Worm (Caenorhabditis elegans): ENCODE measurements around the gene glb-29.

glb-29 gene

ce11 chrII:11980110-11980509 lies 28.8 kb upstream of the glb-29 start:
- no peak for TF ChIP-seq elt-3 (tag; optimal IDR thresholded peaks at IDR 0.05)
- TF ChIP-seq sem-2 (GFP tag; optimal IDR thresholded peaks at IDR 0.05): no peak
- no peak for TF ChIP-seq M03D4.4 (tag; optimal IDR thresholded peaks at IDR 0.05)
- TF ChIP-seq lin-32 (GFP tag; optimal IDR thresholded peaks at IDR 0.05): no peak
- no peak for TF ChIP-seq cnd-1 (tag; optimal IDR thresholded peaks at IDR 0.05)
- peak; percentile 33 for TF ChIP-seq ham-2 (GFP tag; optimal IDR thresholded peaks at IDR 0.05)
- TF ChIP-seq flh-1 (GFP tag; optimal IDR thresholded peaks at IDR 0.05): no peak
- no peak for TF ChIP-seq mls-2 (tag; optimal IDR thresholded peaks at IDR 0.05)
- peak; percentile 22 for TF ChIP-seq ceh-43 (GFP tag; optimal IDR thresholded peaks at IDR 0.05)
- TF ChIP-seq mab-5 (tag; optimal IDR thresholded peaks at IDR 0.05): no peak
- TF ChIP-seq mep-1 (tag; optimal IDR thresholded peaks at IDR 0.05): peak; percentile 67
- TF ChIP-seq lsy-2 (tag; optimal IDR thresholded peaks at IDR 0.05): peak; percentile 80
- peak; percentile 98 for TF ChIP-seq ces-1 (GFP tag; optimal IDR thresholded peaks at IDR 0.05)
- peak; percentile 55 for TF ChIP-seq sptf-1 (tag; optimal IDR thresholded peaks at IDR 0.05)
- no peak for TF ChIP-seq nhr-76 (tag; optimal IDR thresholded peaks at IDR 0.05)
- no peak for TF ChIP-seq blmp-1 (tag; optimal IDR thresholded peaks at IDR 0.05)
- peak; percentile 43 for TF ChIP-seq nhr-2 (tag; optimal IDR thresholded peaks at IDR 0.05)
- TF ChIP-seq nhr-28 (tag; optimal IDR thresholded peaks at IDR 0.05): no peak
- TF ChIP-seq tbx-8 (GFP tag; optimal IDR thresholded peaks at IDR 0.05): no peak
- peak; percentile 31 for TF ChIP-seq unc-62 (GFP tag; optimal IDR thresholded peaks at IDR 0.05)
- no peak for TF ChIP-seq ceh-83 (GFP tag; optimal IDR thresholded peaks at IDR 0.05)
- no peak for TF ChIP-seq nhr-12 (tag; optimal IDR thresholded peaks at IDR 0.05)
- TF ChIP-seq ceh-39 (tag; optimal IDR thresholded peaks at IDR 0.05): no peak
- TF ChIP-seq lin-13 (tag; optimal IDR thresholded peaks at IDR 0.05): peak; percentile 83
- no peak for TF ChIP-seq ztf-11 (tag; optimal IDR thresholded peaks at IDR 0.05)
- no peak for TF ChIP-seq unc-120 (tag; optimal IDR thresholded peaks at IDR 0.05; ENCODE audit: poor library complexity, severe bottlenecking)
- TF ChIP-seq drap-1 (GFP tag; optimal IDR thresholded peaks at IDR 0.05): no peak
- TF ChIP-seq nhr-237 (tag; optimal IDR thresholded peaks at IDR 0.05): peak; percentile 68
- no peak for TF ChIP-seq snpc-4 (tag; optimal IDR thresholded peaks at IDR 0.05)
- no peak for TF ChIP-seq hlh-1 (tag; optimal IDR thresholded peaks at IDR 0.05)
- no peak for TF ChIP-seq unc-39 (tag; optimal IDR thresholded peaks at IDR 0.05)
- TF ChIP-seq zip-8 (tag; optimal IDR thresholded peaks at IDR 0.05): no peak
- TF ChIP-seq pha-4 (tag; optimal IDR thresholded peaks at IDR 0.05): peak; percentile 60
- TF ChIP-seq bed-3 (GFP tag; optimal IDR thresholded peaks at IDR 0.05): peak; percentile 6
- TF ChIP-seq elt-1 (tag; optimal IDR thresholded peaks at IDR 0.05; ENCODE audit: borderline replicate concordance, insufficient read depth): no peak

ce11 chrII:11988724-11989123 lies 20.1 kb upstream of the glb-29 start, which contains the start of gene Y17G7B.3:
Gene Y17G7B.3, plus strand, starts transcription at chrII:11989024.
- no peak for TF ChIP-seq snpc-4 (tag; optimal IDR thresholded peaks at IDR 0.05)
- no peak for TF ChIP-seq ztf-11 (tag; optimal IDR thresholded peaks at IDR 0.05)
- TF ChIP-seq lsy-2 (tag; optimal IDR thresholded peaks at IDR 0.05): no peak
- no peak for TF ChIP-seq elt-3 (tag; optimal IDR thresholded peaks at IDR 0.05)
- TF ChIP-seq ceh-83 (GFP tag; optimal IDR thresholded peaks at IDR 0.05): no peak
- TF ChIP-seq lin-32 (GFP tag; optimal IDR thresholded peaks at IDR 0.05): no peak
- TF ChIP-seq drap-1 (GFP tag; optimal IDR thresholded peaks at IDR 0.05): no peak
- no peak for TF ChIP-seq mls-2 (tag; optimal IDR thresholded peaks at IDR 0.05)
- TF ChIP-seq M03D4.4 (tag; optimal IDR thresholded peaks at IDR 0.05): no peak
- no peak for TF ChIP-seq unc-120 (tag; optimal IDR thresholded peaks at IDR 0.05; ENCODE audit: poor library complexity, severe bottlenecking)
- no peak for TF ChIP-seq unc-62 (GFP tag; optimal IDR thresholded peaks at IDR 0.05)
- TF ChIP-seq pha-4 (tag; optimal IDR thresholded peaks at IDR 0.05): no peak
- no peak for TF ChIP-seq tbx-8 (GFP tag; optimal IDR thresholded peaks at IDR 0.05)
- TF ChIP-seq nhr-28 (tag; optimal IDR thresholded peaks at IDR 0.05): no peak
- no peak for TF ChIP-seq bed-3 (GFP tag; optimal IDR thresholded peaks at IDR 0.05)
- no peak for TF ChIP-seq flh-1 (GFP tag; optimal IDR thresholded peaks at IDR 0.05)
- no peak for TF ChIP-seq sptf-1 (tag; optimal IDR thresholded peaks at IDR 0.05)
- no peak for TF ChIP-seq elt-1 (tag; optimal IDR thresholded peaks at IDR 0.05; ENCODE audit: borderline replicate concordance, insufficient read depth)
- TF ChIP-seq mep-1 (tag; optimal IDR thresholded peaks at IDR 0.05): no peak
- TF ChIP-seq blmp-1 (tag; optimal IDR thresholded peaks at IDR 0.05): no peak

ce11 chrII:11992701-11993100 lies 16.2 kb upstream of the glb-29 start, which contains the start of gene dhps-1:
Gene dhps-1, plus strand, starts transcription at chrII:11993001.
- no peak for TF ChIP-seq snpc-4 (tag; optimal IDR thresholded peaks at IDR 0.05)

All from whole organism, mixed stage, embryonic.